Fruit fly (Drosophila melanogaster) whole organism, prepupa: ENCODE results near the gene Nubp2.
A peak's percentile ranks its signal among the peaks of the same experiment; 100 is the strongest.

Experiments used
- Blimp-1 ChIP-seq: fragments of 200-800 bp; sonication (Bioruptor generic); optimal IDR thresholded peaks from 3 replicates; lab custom pipeline; 2017; ENCODE audit warnings: missing biosample characterization, missing genetic modification characterization, mild to moderate bottlenecking, moderate library complexity, missing genetic modification reagents
- CG10631 ChIP-seq: fragments of 200-800 bp; sonication (Bioruptor generic); optimal IDR thresholded peaks from 2 replicates; lab custom pipeline; 2016; ENCODE audit warnings: missing biosample characterization, missing genetic modification characterization
- CG11294 ChIP-seq: fragments of 200-800 bp; sonication (Bioruptor generic); IDR thresholded peaks from 2 replicates; pipeline ENCODE4 v1.3.6; 2022; ENCODE audit warnings: missing biosample characterization, missing genetic modification characterization
- CG11762 ChIP-seq: fragments of 200-800 bp; sonication (Bioruptor generic); optimal IDR thresholded peaks from 3 replicates; lab custom pipeline; 2016; ENCODE audit warnings: missing biosample characterization, missing genetic modification characterization; ENCODE audit not compliant: insufficient read depth
- CG11902 ChIP-seq: fragments of 200-800 bp; sonication (Bioruptor generic); optimal IDR thresholded peaks from 3 replicates; lab custom pipeline; 2016; ENCODE audit warnings: missing biosample characterization, missing genetic modification characterization
- CG15336 ChIP-seq: fragments of 200-800 bp; sonication (Bioruptor generic); IDR thresholded peaks from 2 replicates; pipeline ENCODE4 v1.3.6; 2022; ENCODE audit warnings: missing biosample characterization, missing genetic modification characterization
- CG1621 ChIP-seq: fragments of 200-800 bp; sonication (Bioruptor generic); optimal IDR thresholded peaks from 3 replicates; lab custom pipeline; 2018; ENCODE audit warnings: missing biosample characterization, mild to moderate bottlenecking, missing genetic modification characterization
- CG16779 ChIP-seq: fragments of 200-800 bp; sonication (Bioruptor generic); optimal IDR thresholded peaks from 3 replicates; lab custom pipeline; 2017; ENCODE audit warnings: missing biosample characterization, mild to moderate bottlenecking, missing genetic modification characterization
- CG3032 ChIP-seq: fragments of 200-800 bp; optimal IDR thresholded peaks from 2 replicates; lab custom pipeline; 2019; ENCODE audit warnings: missing biosample characterization, mild to moderate bottlenecking, missing genetic modification characterization, moderate library complexity
- CG31627 ChIP-seq: fragments of 200-800 bp; sonication (Bioruptor generic); optimal IDR thresholded peaks from 3 replicates; lab custom pipeline; 2016; ENCODE audit warnings: missing biosample characterization, missing genetic modification characterization
- CG32006 ChIP-seq: fragments of 200-800 bp; sonication (Bioruptor generic); optimal IDR thresholded peaks from 3 replicates; lab custom pipeline; 2017; ENCODE audit warnings: missing biosample characterization, mild to moderate bottlenecking, missing genetic modification characterization
- CG34406 ChIP-seq: fragments of 200-800 bp; sonication (Bioruptor generic); optimal IDR thresholded peaks from 3 replicates; lab custom pipeline; 2016; ENCODE audit warnings: missing biosample characterization, missing genetic modification characterization
- CG3919 ChIP-seq: fragments of 200-800 bp; sonication (Bioruptor generic); optimal IDR thresholded peaks from 3 replicates; lab custom pipeline; 2016; ENCODE audit warnings: missing biosample characterization, missing genetic modification characterization
- CG4318 ChIP-seq: fragments of 200-800 bp; sonication (Bioruptor generic); optimal IDR thresholded peaks from 3 replicates; lab custom pipeline; 2017; ENCODE audit warnings: missing biosample characterization, mild to moderate bottlenecking, missing genetic modification characterization
- CG6276 ChIP-seq: fragments of 200-800 bp; sonication (Bioruptor generic); optimal IDR thresholded peaks from 2 replicates; lab custom pipeline; 2017; ENCODE audit warnings: missing biosample characterization, mild to moderate bottlenecking, missing genetic modification characterization
- CG6808 ChIP-seq: fragments of 200-800 bp; sonication (Bioruptor generic); optimal IDR thresholded peaks from 3 replicates; lab custom pipeline; 2017; ENCODE audit warnings: missing biosample characterization, missing genetic modification characterization, mild to moderate bottlenecking, moderate library complexity, missing genetic modification reagents
- CG6854 ChIP-seq: fragments of 200-800 bp; sonication (Bioruptor generic); optimal IDR thresholded peaks from 2 replicates; lab custom pipeline; 2017; ENCODE audit warnings: missing biosample characterization, mild to moderate bottlenecking, missing genetic modification characterization
- CG7368 ChIP-seq: fragments of 200-800 bp; sonication (Bioruptor generic); optimal IDR thresholded peaks from 3 replicates; lab custom pipeline; 2016; ENCODE audit warnings: missing biosample characterization, missing genetic modification characterization
- CG8119 ChIP-seq: fragments of 200-800 bp; sonication (Bioruptor generic); IDR thresholded peaks from 3 replicates; pipeline ENCODE4 v1.3.6; 2022; ENCODE audit warnings: missing biosample characterization, missing genetic modification characterization
- CG8319 ChIP-seq: fragments of 200-800 bp; sonication (Bioruptor generic); optimal IDR thresholded peaks from 3 replicates; lab custom pipeline; 2016; ENCODE audit warnings: missing biosample characterization, missing genetic modification characterization
- CG8632 ChIP-seq: fragments of 200-800 bp; sonication (Bioruptor generic); optimal IDR thresholded peaks from 3 replicates; lab custom pipeline; 2016; ENCODE audit warnings: missing biosample characterization, missing genetic modification characterization
- CG9139 ChIP-seq: fragments of 200-800 bp; sonication (Bioruptor generic); optimal IDR thresholded peaks from 3 replicates; lab custom pipeline; 2017; ENCODE audit warnings: missing biosample characterization, mild to moderate bottlenecking, missing genetic modification characterization
- Eip75B ChIP-seq: fragments of 200-800 bp; sonication (Bioruptor generic); optimal IDR thresholded peaks from 3 replicates; lab custom pipeline; 2016; ENCODE audit warnings: missing biosample characterization, missing genetic modification characterization
- Eip78C ChIP-seq: fragments of 200-800 bp; sonication (Bioruptor generic); peaks from one replicate; lab custom pipeline; 2016; ENCODE audit warnings: missing biosample characterization, missing genetic modification characterization
- Eip93F ChIP-seq: fragments of 200-800 bp; sonication (Bioruptor generic); optimal IDR thresholded peaks from 2 replicates; lab custom pipeline; 2016; ENCODE audit warnings: missing biosample characterization, mild to moderate bottlenecking, missing genetic modification characterization
- Ets96B ChIP-seq: fragments of 200-800 bp; optimal IDR thresholded peaks from 2 replicates; lab custom pipeline; 2019; ENCODE audit warnings: missing biosample characterization, mild to moderate bottlenecking, missing genetic modification characterization, moderate library complexity
- Gug ChIP-seq: fragments of 200-800 bp; sonication (Bioruptor generic); IDR thresholded peaks from 2 replicates; pipeline ENCODE4 v1.3.6; 2022; ENCODE audit warnings: missing biosample characterization, missing genetic modification characterization
- Hr39 ChIP-seq: fragments of 200-800 bp; sonication (Bioruptor generic); optimal IDR thresholded peaks from 2 replicates; lab custom pipeline; 2016; ENCODE audit warnings: missing biosample characterization, missing genetic modification characterization
- Lpt ChIP-seq: fragments of 200-800 bp; sonication (Bioruptor generic); optimal IDR thresholded peaks from 3 replicates; lab custom pipeline; 2016; ENCODE audit warnings: missing biosample characterization, missing genetic modification characterization
- Met ChIP-seq: fragments of 200-800 bp; sonication (Bioruptor generic); optimal IDR thresholded peaks from 3 replicates; lab custom pipeline; 2016; ENCODE audit warnings: missing biosample characterization, missing genetic modification characterization
- Sox102F ChIP-seq: fragments of 200-800 bp; sonication (Bioruptor generic); optimal IDR thresholded peaks from 2 replicates; lab custom pipeline; 2016; ENCODE audit warnings: missing biosample characterization, mild to moderate bottlenecking, missing genetic modification characterization
- Sox15 ChIP-seq: fragments of 200-800 bp; sonication (Bioruptor generic); optimal IDR thresholded peaks from 3 replicates; lab custom pipeline; 2016; ENCODE audit warnings: missing biosample characterization, missing genetic modification characterization
- acj6 ChIP-seq: fragments of 200-800 bp; sonication (Bioruptor generic); optimal IDR thresholded peaks from 3 replicates; lab custom pipeline; 2016; ENCODE audit warnings: missing biosample characterization, missing genetic modification characterization
- cyc ChIP-seq: fragments of 200-800 bp; sonication (Bioruptor generic); optimal IDR thresholded peaks from 3 replicates; lab custom pipeline; 2016; ENCODE audit warnings: missing biosample characterization, missing genetic modification characterization
- dac ChIP-seq: fragments of 200-800 bp; sonication (Bioruptor generic); optimal IDR thresholded peaks from 2 replicates; lab custom pipeline; 2017; ENCODE audit warnings: missing biosample characterization, mild to moderate bottlenecking, missing genetic modification characterization
- eg ChIP-seq: fragments of 200-800 bp; sonication (Bioruptor generic); IDR thresholded peaks from 3 replicates; pipeline ENCODE4 v1.3.6; 2022; ENCODE audit warnings: missing biosample characterization, missing genetic modification characterization
- esn ChIP-seq: fragments of 200-800 bp; sonication (Bioruptor generic); optimal IDR thresholded peaks from 2 replicates; lab custom pipeline; 2016; ENCODE audit warnings: missing biosample characterization, mild to moderate bottlenecking, missing genetic modification characterization, moderate library complexity
- fd59A ChIP-seq: fragments of 200-800 bp; sonication (Bioruptor generic); optimal IDR thresholded peaks from 2 replicates; lab custom pipeline; 2017; ENCODE audit warnings: missing biosample characterization, mild to moderate bottlenecking, missing genetic modification characterization, missing genetic modification reagents
- fkh ChIP-seq: fragments of 200-800 bp; sonication (Bioruptor generic); optimal IDR thresholded peaks from 3 replicates; lab custom pipeline; 2017; ENCODE audit warnings: missing biosample characterization, mild to moderate bottlenecking, missing genetic modification characterization, moderate library complexity
- salr ChIP-seq, 2 experiments: fragments of 200-800 bp; sonication (Bioruptor generic); optimal IDR thresholded peaks; 3 replicates each; lab custom pipeline; 2016 to 2018; ENCODE audit warnings: missing biosample characterization in 2 of 2, missing genetic modification characterization in 2 of 2, mild to moderate bottlenecking in 1 of 2
- spab ChIP-seq: fragments of 200-800 bp; sonication (Bioruptor generic); optimal IDR thresholded peaks from 2 replicates; lab custom pipeline; 2017; ENCODE audit warnings: missing biosample characterization, mild to moderate bottlenecking, missing genetic modification characterization, missing genetic modification reagents
- ss ChIP-seq, 2 experiments: fragments of 200-800 bp; sonication (Bioruptor generic); optimal IDR thresholded peaks; 2 replicates in 1 of 2; 3 replicates in 1 of 2; lab custom pipeline; 2017 to 2018; ENCODE audit warnings: mild to moderate bottlenecking in 2 of 2, missing biosample characterization in 2 of 2, missing genetic modification characterization in 2 of 2, moderate library complexity in 1 of 2
- svp ChIP-seq: fragments of 200-800 bp; sonication (Bioruptor generic); peaks from one replicate; lab custom pipeline; 2016; ENCODE audit warnings: missing biosample characterization, missing genetic modification characterization
- topi ChIP-seq: fragments of 200-800 bp; sonication (Bioruptor generic); optimal IDR thresholded peaks from 3 replicates; lab custom pipeline; 2016; ENCODE audit warnings: missing biosample characterization, missing genetic modification characterization
- vri ChIP-seq: fragments of 200-800 bp; sonication (Bioruptor generic); optimal IDR thresholded peaks from 3 replicates; lab custom pipeline; 2016; ENCODE audit warnings: missing biosample characterization, mild to moderate bottlenecking, missing genetic modification characterization

Gene Nubp2

dm6 chr3L:20525743-20526142 lies 633 bp upstream of the Nubp2 start:
- no peak for TF ChIP-seq topi (GFP tag; lab: Kevin White, UChicago)
- TF ChIP-seq CG6808 (GFP tag; lab: Kevin White, UChicago): no peak
- no peak for TF ChIP-seq Hr39 (GFP tag; lab: Kevin White, UChicago)
- no peak for TF ChIP-seq acj6 (GFP tag; lab: Kevin White, UChicago)
- no peak for TF ChIP-seq spab
- no peak for TF ChIP-seq Lpt (GFP tag; lab: Kevin White, UChicago)
- TF ChIP-seq CG1621 (tag; lab: Kevin White, UChicago): no peak
- no peak for TF ChIP-seq Sox15
- TF ChIP-seq dac (GFP tag; lab: Kevin White, UChicago): no peak
- no peak for TF ChIP-seq Met (GFP tag; lab: Kevin White, UChicago)
- TF ChIP-seq CG8319 (GFP tag; lab: Kevin White, UChicago): no peak
- TF ChIP-seq esn (GFP tag; lab: Kevin White, UChicago): no peak
- no peak for TF ChIP-seq Blimp-1
- no peak for TF ChIP-seq cyc (GFP tag; lab: Kevin White, UChicago)

DNA sequence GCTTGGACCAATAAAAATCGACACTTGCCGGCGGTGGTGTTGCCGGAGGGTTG lies 407 bp upstream of the Nubp2 start, which contains the start of gene Pss:
TSS of gene Pss (minus strand) at position 32 of the 53 bp plus-strand sequence.
- TF ChIP-seq CG6854 (GFP tag; lab: Kevin White, UChicago): no peak
- TF ChIP-seq CG32006 (GFP tag; lab: Kevin White, UChicago): no peak
- no peak for TF ChIP-seq CG8632 (GFP tag; lab: Kevin White, UChicago)
- TF ChIP-seq CG11762 (GFP tag; lab: Kevin White, UChicago): no peak
- no peak for TF ChIP-seq esn (GFP tag; lab: Kevin White, UChicago)
- no peak for TF ChIP-seq CG11294 (GFP tag; lab: Robert Waterston, UW)
- TF ChIP-seq eg: no peak
- TF ChIP-seq CG31627 (GFP tag; lab: Kevin White, UChicago): no peak

DNA sequence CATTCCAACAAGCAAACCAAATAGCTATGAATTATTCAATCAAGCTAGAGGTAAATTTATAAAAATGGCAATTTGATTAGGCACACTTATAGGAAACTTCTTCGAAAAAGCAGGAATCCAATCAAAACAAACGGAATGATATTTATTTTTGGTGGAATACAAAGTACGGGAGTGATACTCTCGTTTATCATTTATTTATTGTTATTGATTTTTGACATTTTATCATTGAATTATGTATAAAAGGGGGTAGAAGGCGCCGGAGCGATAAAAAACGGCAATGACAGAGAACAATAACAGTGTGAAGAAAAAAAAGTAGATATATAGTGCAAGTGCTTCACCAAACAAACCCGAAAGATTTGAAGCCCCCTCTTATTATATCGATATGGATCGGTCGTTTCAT lies 3.5 kb downstream of the Nubp2 start:
- TF ChIP-seq Gug (GFP tag; lab: Robert Waterston, UW): no peak
- no peak for TF ChIP-seq CG7368 (GFP tag; lab: Kevin White, UChicago)
- TF ChIP-seq acj6 (GFP tag; lab: Kevin White, UChicago): no peak
- TF ChIP-seq vri (GFP tag; lab: Kevin White, UChicago): no peak
- TF ChIP-seq CG10631 (GFP tag; lab: Kevin White, UChicago): no peak
- no peak for TF ChIP-seq spab
- TF ChIP-seq CG16779 (tag; lab: Kevin White, UChicago): no peak
- TF ChIP-seq fd59A: no peak
- no peak for TF ChIP-seq Sox102F (GFP tag; lab: Kevin White, UChicago)

- peak in 1 of 2 experiments; percentile 24 for TF ChIP-seq ss (GFP tag; optimal IDR thresholded peaks at IDR 0.05; lab: Kevin White, UChicago)
- TF ChIP-seq Eip75B: no peak
- no peak for TF ChIP-seq CG4318 (GFP tag; lab: Kevin White, UChicago)
- no peak for TF ChIP-seq Sox102F (GFP tag; lab: Kevin White, UChicago)
- no peak for TF ChIP-seq CG9139 (GFP tag; lab: Kevin White, UChicago)
- no peak for TF ChIP-seq dac (GFP tag; lab: Kevin White, UChicago)
- TF ChIP-seq Ets96B (tag; lab: Kevin White, UChicago): no peak
- peak; percentile 40 for TF ChIP-seq Eip78C (GFP tag; lab: Kevin White, UChicago)
- TF ChIP-seq CG6276: no peak
- TF ChIP-seq CG34406: no peak
- TF ChIP-seq CG11294 (GFP tag; lab: Robert Waterston, UW): no peak
- TF ChIP-seq CG6808 (GFP tag; lab: Kevin White, UChicago): no peak
- no peak for TF ChIP-seq CG3032 (tag; lab: Kevin White, UChicago)
- TF ChIP-seq Eip93F (GFP tag; lab: Kevin White, UChicago): no peak
- TF ChIP-seq CG3919: no peak
- TF ChIP-seq CG15336 (GFP tag; lab: Robert Waterston, UW): no peak
- TF ChIP-seq CG8119: no peak
- TF ChIP-seq fkh: peak; percentile 31
- no peak for TF ChIP-seq CG10631 (GFP tag; lab: Kevin White, UChicago)
- TF ChIP-seq CG11902 (GFP tag; lab: Kevin White, UChicago): no peak
- no peak for TF ChIP-seq salr (GFP tag; optimal IDR thresholded peaks at IDR 0.05; lab: Kevin White, UChicago)
- no peak for TF ChIP-seq topi (GFP tag; lab: Kevin White, UChicago)
- TF ChIP-seq svp: peak; percentile 74
- no peak for TF ChIP-seq esn (GFP tag; lab: Kevin White, UChicago)
- TF ChIP-seq Gug (GFP tag; lab: Robert Waterston, UW): no peak
- TF ChIP-seq CG11762 (GFP tag; lab: Kevin White, UChicago): no peak
Observed at dm6 chr3L:20530347-20531177, 4.2 kb downstream of the Nubp2 start.
